Worm (Caenorhabditis elegans): ENCODE measurements around the gene lntl-1.

The lntl-1 gene

ce11 chrIV:5778342-5778741, 28.6 kb downstream of the lntl-1 start (continued):
- TF ChIP-seq ztf-4 (tag; optimal IDR thresholded peaks at IDR 0.05) (no peak), lin-13 (GFP tag; optimal IDR thresholded peaks at IDR 0.05) (no peak), tbx-2 (tag; optimal IDR thresholded peaks at IDR 0.05) (peak; percentile 77), fkh-8 (tag; optimal IDR thresholded peaks at IDR 0.05) (no peak), xbp-1 (tag; optimal IDR thresholded peaks at IDR 0.05) (peak; percentile 15), skn-1 (tag; optimal IDR thresholded peaks at IDR 0.05) (no peak), sup-37 (GFP tag; optimal IDR thresholded peaks at IDR 0.05) (no peak), unc-62 (GFP tag; optimal IDR thresholded peaks at IDR 0.05) (no peak), jun-1 (tag; optimal IDR thresholded peaks at IDR 0.05) (peak; percentile 37), fkh-4 (tag; optimal IDR thresholded peaks at IDR 0.05; ENCODE audit: borderline replicate concordance) (no peak), zip-4 (GFP tag; optimal IDR thresholded peaks at IDR 0.05) (no peak), mep-1 (tag; optimal IDR thresholded peaks at IDR 0.05) (no peak), nhr-20 (tag; optimal IDR thresholded peaks at IDR 0.05) (peak; percentile 93), F16B12.6 (tag; optimal IDR thresholded peaks at IDR 0.05) (no peak), pag-3 (tag; optimal IDR thresholded peaks at IDR 0.05; ENCODE audit: borderline replicate concordance, insufficient read depth) (no peak), nhr-85 (tag) (peak; percentile 95), lin-15B (tag; optimal IDR thresholded peaks at IDR 0.05) (no peak), nhr-76 (tag; optimal IDR thresholded peaks at IDR 0.05) (no peak), grh-1 (GFP tag; IDR thresholded peaks at IDR 0.05) (peak; percentile 69), ceh-63 (GFP tag; optimal IDR thresholded peaks at IDR 0.05) (no peak), rnt-1 (tag; optimal IDR thresholded peaks at IDR 0.05) (no peak), nhr-19 (GFP tag; conservative IDR thresholded peaks at IDR 0.05) (peak; percentile 69), vab-15 (tag; optimal IDR thresholded peaks at IDR 0.05) (no peak), ceh-8 (GFP tag; optimal IDR thresholded peaks at IDR 0.05) (no peak), aha-1 (tag; optimal IDR thresholded peaks at IDR 0.05) (no peak), swsn-7 (tag; optimal IDR thresholded peaks at IDR 0.05) (no peak), lin-14 (GFP tag; optimal IDR thresholded peaks at IDR 0.05) (peak; percentile 64), nhr-47 (tag; optimal IDR thresholded peaks at IDR 0.05) (peak; percentile 49), efl-1 (optimal IDR thresholded peaks at IDR 0.05) (no peak), efl-1 (GFP tag; optimal IDR thresholded peaks at IDR 0.05 in 1 of 2) (peak in 1 of 2 experiments; percentile 94), ama-1 (optimal IDR thresholded peaks at IDR 0.05) (no peak)

- TF ChIP-seq efl-1 (optimal IDR thresholded peaks at IDR 0.05) (no peak), efl-1 (GFP tag; optimal IDR thresholded peaks at IDR 0.05 in 1 of 2) (peak in 1 of 2 experiments; percentile 88), nhr-85 (tag) (no peak)
Observed at ce11 chrIV:5766804-5767203, 40.1 kb downstream of the lntl-1 start.

- TF ChIP-seq ces-1 (GFP tag; optimal IDR thresholded peaks at IDR 0.05), result no peak
- TF ChIP-seq nhr-84 (tag; optimal IDR thresholded peaks at IDR 0.05), result no peak
- no peak for TF ChIP-seq xbp-1 (tag; optimal IDR thresholded peaks at IDR 0.05)
- peak in 1 of 3 experiments; percentile 9 for TF ChIP-seq ceh-82 (tag; optimal IDR thresholded peaks at IDR 0.05)
- TF ChIP-seq isw-1 (GFP tag; IDR thresholded peaks at IDR 0.05), result no peak
- TF ChIP-seq unc-30 (tag; optimal IDR thresholded peaks at IDR 0.05), result no peak
- peak; percentile 87 for TF ChIP-seq nhr-20 (tag; optimal IDR thresholded peaks at IDR 0.05)
- TF ChIP-seq mdl-1 (tag; optimal IDR thresholded peaks at IDR 0.05), result peak in 1 of 2 experiments; percentile 40
- no peak for TF ChIP-seq skn-1 (tag; optimal IDR thresholded peaks at IDR 0.05)
- no peak for TF ChIP-seq irx-1 (tag; optimal IDR thresholded peaks at IDR 0.05)
- TF ChIP-seq nhr-90 (tag; optimal IDR thresholded peaks at IDR 0.05; ENCODE audit: poor library complexity), result peak; percentile 31
- no peak for TF ChIP-seq pax-3 (tag; optimal IDR thresholded peaks at IDR 0.05)
- TF ChIP-seq efl-1 (optimal IDR thresholded peaks at IDR 0.05), result peak in 1 of 2 experiments; percentile 9
- TF ChIP-seq efl-1 (GFP tag; optimal IDR thresholded peaks at IDR 0.05 in 1 of 2), result no peak
- TF ChIP-seq C04F5.9 (tag; optimal IDR thresholded peaks at IDR 0.05), result no peak
- TF ChIP-seq hpl-2 (GFP tag; optimal IDR thresholded peaks at IDR 0.05), result no peak
- TF ChIP-seq mep-1 (tag; optimal IDR thresholded peaks at IDR 0.05), result peak; percentile 38
- TF ChIP-seq elt-3 (tag; optimal IDR thresholded peaks at IDR 0.05), result peak in 3 of 6 experiments; percentile 36 to 81 (median 46)
- peak; percentile 97 for TF ChIP-seq blmp-1 (tag; optimal IDR thresholded peaks at IDR 0.05)
- TF ChIP-seq C16A3.4 (tag; optimal IDR thresholded peaks at IDR 0.05), result no peak
- no peak for TF ChIP-seq fkh-8 (tag; optimal IDR thresholded peaks at IDR 0.05)
- TF ChIP-seq tbx-2 (tag; optimal IDR thresholded peaks at IDR 0.05), result peak; percentile 28
- TF ChIP-seq lsy-2 (tag; optimal IDR thresholded peaks at IDR 0.05), result peak in 1 of 2 experiments; percentile 30
- TF ChIP-seq lir-3 (tag; optimal IDR thresholded peaks at IDR 0.05; ENCODE audit: poor library complexity), result no peak
- peak; percentile 19 for TF ChIP-seq nhr-47 (tag; optimal IDR thresholded peaks at IDR 0.05)
- TF ChIP-seq lin-14 (GFP tag; optimal IDR thresholded peaks at IDR 0.05), result peak; percentile 79
- TF ChIP-seq ets-5 (GFP tag; IDR thresholded peaks at IDR 0.05), result no peak
- peak in 1 of 2 experiments; percentile 64 for TF ChIP-seq lin-35 (GFP tag; optimal IDR thresholded peaks at IDR 0.05)
Observed at ce11 chrIV:5765652-5766051, 41.2 kb downstream of the lntl-1 start.

Data from whole organism, L1 larva.